Fruit fly (Drosophila melanogaster): Measurements from ENCODE around the gene CAH2.

The CAH2 gene

DNA sequence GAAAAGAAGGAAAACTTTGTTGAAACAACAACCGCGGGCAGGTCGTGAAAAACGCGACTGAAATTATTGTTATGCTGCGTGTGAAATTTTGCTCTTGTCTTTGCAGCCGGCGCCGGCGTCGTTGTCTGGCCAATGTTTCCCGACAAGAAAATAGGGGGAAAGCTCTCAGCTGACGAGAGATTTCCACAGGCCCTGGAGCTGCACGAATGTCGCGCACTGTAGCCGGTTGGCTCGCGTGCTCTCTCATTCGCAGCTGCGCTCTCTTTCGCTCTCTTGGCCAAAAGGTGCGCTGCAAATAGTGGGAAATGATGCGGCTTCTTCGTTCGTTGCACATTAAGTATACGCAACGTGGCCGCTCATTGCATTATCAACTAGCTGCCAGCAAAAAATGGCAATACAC lies 13.7 kb upstream of the CAH2 start, which contains the start of gene CG9760 (continued):
- TF ChIP-seq unc-4 (GFP tag; IDR thresholded peaks at IDR 0.05; ENCODE audit: partially characterized antibody) (no peak), CG10366 (GFP tag; IDR thresholded peaks at IDR 0.05) (peak; percentile 34), CG11695 (GFP tag; IDR thresholded peaks at IDR 0.05) (peak; percentile 88), zf30C (GFP tag; optimal IDR thresholded peaks at IDR 0.05) (no peak), CG10462 (GFP tag; optimal IDR thresholded peaks at IDR 0.05) (no peak), gce (GFP tag; IDR thresholded peaks at IDR 0.05) (0 out of 3 replicates have a peak, but pooled peaks have one; percentile 12), Gug (GFP tag; IDR thresholded peaks at IDR 0.05) (no peak), H2.0 (GFP tag; IDR thresholded peaks at IDR 0.05) (0 out of 2 replicates have a peak, but pooled peaks have one; percentile 5), gem (tag; optimal IDR thresholded peaks at IDR 0.05) (peak; percentile 21), lov (optimal IDR thresholded peaks at IDR 0.05) (no peak), lov (GFP tag; IDR thresholded peaks at IDR 0.05) (0 out of 3 replicates have a peak, but pooled peaks have one; percentile 35), CG6654 (GFP tag; optimal IDR thresholded peaks at IDR 0.05) (no peak), sima (GFP tag; optimal IDR thresholded peaks at IDR 0.05) (no peak), chinmo (GFP tag; IDR thresholded peaks at IDR 0.05; ENCODE audit: partially characterized antibody) (no peak), HLH3B (GFP tag; IDR thresholded peaks at IDR 0.05) (0 out of 2 replicates have a peak, but pooled peaks have one; percentile 39), jigr1 (GFP tag; IDR thresholded peaks at IDR 0.05) (no peak), inv (GFP tag; IDR thresholded peaks at IDR 0.05; ENCODE audit: partially characterized antibody) (no peak), CG18476 (GFP tag; optimal IDR thresholded peaks at IDR 0.05) (no peak), Hsf (GFP tag; optimal IDR thresholded peaks at IDR 0.05) (peak; percentile 1), Sry-δ (GFP tag; optimal IDR thresholded peaks at IDR 0.05) (no peak), CG12219 (GFP tag; optimal IDR thresholded peaks at IDR 0.05) (no peak), lab (GFP tag; optimal IDR thresholded peaks at IDR 0.05) (no peak), Sox102F (GFP tag; optimal IDR thresholded peaks at IDR 0.05) (peak; percentile 29), CG17385 (GFP tag; optimal IDR thresholded peaks at IDR 0.05) (peak; percentile 5), bcd (GFP tag; optimal IDR thresholded peaks at IDR 0.05) (no peak), vvl (GFP tag; IDR thresholded peaks at IDR 0.05) (peak; percentile 31; the same call in 1 of the 2 replicates), ewg (GFP tag; optimal IDR thresholded peaks at IDR 0.05) (peak; percentile 56), cas (GFP tag; IDR thresholded peaks at IDR 0.05) (no peak), Ptx1 (GFP tag; IDR thresholded peaks at IDR 0.05) (no peak), CG13424 (tag; optimal IDR thresholded peaks at IDR 0.05) (no peak), cato (GFP tag; optimal IDR thresholded peaks at IDR 0.05; ENCODE audit: borderline replicate concordance) (no peak), CG8944 (GFP tag; optimal IDR thresholded peaks at IDR 0.05) (no peak), Deaf1 (tag; optimal IDR thresholded peaks at IDR 0.05) (peak; percentile 49), Trl (optimal IDR thresholded peaks at IDR 0.05) (peak; percentile 56 to 58), Trl (GFP tag; optimal IDR thresholded peaks at IDR 0.05) (no peak), CG3065 (GFP tag; optimal IDR thresholded peaks at IDR 0.05) (no peak), Oli (tag; optimal IDR thresholded peaks at IDR 0.05) (peak; percentile 12), Med (GFP tag) (peak; percentile 82), ssp (GFP tag; IDR thresholded peaks at IDR 0.05) (0 out of 2 replicates have a peak, but pooled peaks have one; percentile 11), CG5953 (GFP tag; IDR thresholded peaks at IDR 0.05) (peak; percentile 44; the same call in 1 of the 2 replicates), klu (GFP tag; IDR thresholded peaks at IDR 0.05) (no peak), ttk (GFP tag; IDR thresholded peaks at IDR 0.05) (0 out of 2 replicates have a peak, but pooled peaks have one; percentile 34), dysf (GFP tag; IDR thresholded peaks at IDR 0.05) (peak; percentile 56; the same call in 2 of the 3 replicates), cwo (GFP tag; optimal IDR thresholded peaks at IDR 0.05) (no peak), gsb-n (tag; optimal IDR thresholded peaks at IDR 0.05) (no peak), NK7.1 (GFP tag; optimal IDR thresholded peaks at IDR 0.05) (no peak), nerfin-1 (tag; optimal IDR thresholded peaks at IDR 0.05) (no peak), CG1603 (tag; optimal IDR thresholded peaks at IDR 0.05) (peak; percentile 46), crp (GFP tag; optimal IDR thresholded peaks at IDR 0.05) (peak in 1 of 2 experiments; percentile 53), pan (optimal IDR thresholded peaks at IDR 0.05) (no peak), pan (GFP tag; optimal IDR thresholded peaks at IDR 0.05 in 1 of 2, IDR thresholded peaks at IDR 0.05 in 1 of 2) (peak in 1 of 2 experiments; percentile 52)
